Worm (Caenorhabditis elegans) whole organism, midembryonic: Measurements from ENCODE around the gene nspc-16.

Experiments
- cog-1 ChIP-seq: sonication (generic microtip); optimal IDR thresholded peaks from 2 replicates; lab custom pipeline; 2016; ENCODE audit warnings: missing genetic modification characterization, missing compliant biosample characterization
- flt-1 ChIP-seq: fragments of 200-800 bp; sonication (Bioruptor generic); IDR thresholded peaks from 2 replicates; pipeline ENCODE4 v1.3.6; 2022; ENCODE audit warnings: missing genetic modification characterization, missing compliant biosample characterization
- klf-2 ChIP-seq: fragments of 200-800 bp; sonication (Bioruptor generic); conservative IDR thresholded peaks from 2 replicates; pipeline ENCODE4 v1.3.6; 2022; ENCODE audit warnings: missing genetic modification reagents, missing genetic modification characterization, missing compliant biosample characterization
- med-1 ChIP-seq: sonication (generic microtip); optimal IDR thresholded peaks from 2 replicates; lab custom pipeline; 2017; ENCODE audit warnings: missing genetic modification characterization, mild to moderate bottlenecking, missing compliant biosample characterization, antibody characterized with exemption, missing genetic modification reagents; ENCODE audit not compliant: insufficient read depth
- ref-1 ChIP-seq: fragments of 200-800 bp; sonication (Bioruptor generic); conservative IDR thresholded peaks from 2 replicates; pipeline ENCODE4 v1.3.6; 2022; ENCODE audit warnings: missing genetic modification reagents, missing genetic modification characterization, missing compliant biosample characterization
- tab-1 ChIP-seq: fragments of 200-800 bp; sonication (Bioruptor generic); IDR thresholded peaks from 2 replicates; pipeline ENCODE4 v1.3.6; 2022; ENCODE audit warnings: missing genetic modification characterization, missing compliant biosample characterization
- ztf-23 ChIP-seq: fragments of 200-800 bp; sonication (Bioruptor generic); IDR thresholded peaks from 2 replicates; pipeline ENCODE4 v1.3.6; 2022; ENCODE audit warnings: missing genetic modification reagents, missing genetic modification characterization, missing compliant biosample characterization
- ztf-29 ChIP-seq: fragments of 200-800 bp; sonication (Bioruptor generic); IDR thresholded peaks from 2 replicates; pipeline ENCODE4 v1.3.6; 2022; ENCODE audit warnings: missing genetic modification reagents, missing genetic modification characterization, missing compliant biosample characterization

DNA sequence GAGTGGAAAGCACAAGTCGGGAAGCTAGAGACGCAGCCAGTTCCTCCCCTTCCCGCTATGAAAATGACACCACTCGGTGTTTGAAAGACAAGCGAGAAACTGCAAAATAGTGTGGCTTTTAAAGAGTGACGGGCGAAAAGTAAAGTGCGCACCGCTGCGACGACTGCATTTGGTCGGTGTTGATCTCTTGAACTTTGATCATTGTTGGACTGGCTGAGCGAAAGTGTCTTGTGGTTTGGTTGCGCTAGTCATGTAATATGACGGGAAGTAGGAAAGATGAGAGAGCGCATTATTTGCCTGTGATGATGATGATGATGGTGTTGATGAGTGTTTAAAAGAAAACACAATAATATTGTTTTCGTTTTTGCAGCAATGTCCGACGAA is 36.9 kb downstream of the nspc-16 start:
- TF ChIP-seq med-1 (GFP tag; lab: Kevin White, UChicago): no peak
- TF ChIP-seq ztf-29 (GFP tag; lab: Robert Waterston, UW): no peak
- TF ChIP-seq cog-1 (tag; lab: Kevin White, UChicago): peak; percentile 96
- no peak for TF ChIP-seq flt-1 (GFP tag; lab: Robert Waterston, UW)
- TF ChIP-seq tab-1 (GFP tag; lab: Robert Waterston, UW): no peak
- TF ChIP-seq ztf-23: no peak
- TF ChIP-seq ref-1 (GFP tag; lab: Robert Waterston, UW): no peak
- no peak for TF ChIP-seq klf-2 (GFP tag; lab: Robert Waterston, UW)
